Worm (Caenorhabditis elegans): ENCODE results near the gene K09F5.1.

Gene K09F5.1

ce11 chrX:7739353-7739752, at the start of gene K09F5.1:
Gene K09F5.1 (plus strand): TSS chrX:7739653.
- no peak for TF ChIP-seq drap-1 (GFP tag; optimal IDR thresholded peaks at IDR 0.05)
- no peak for TF ChIP-seq hlh-1 (tag; optimal IDR thresholded peaks at IDR 0.05)
- TF ChIP-seq bed-3 (GFP tag; optimal IDR thresholded peaks at IDR 0.05), result no peak
- no peak for TF ChIP-seq flh-1 (GFP tag; optimal IDR thresholded peaks at IDR 0.05)

ce11 chrX:7703863-7704262, 35.6 kb upstream of the K09F5.1 start:
- no peak for TF ChIP-seq ceh-39 (tag; optimal IDR thresholded peaks at IDR 0.05)
- no peak for TF ChIP-seq nhr-12 (tag; optimal IDR thresholded peaks at IDR 0.05)
- TF ChIP-seq hlh-1 (tag; optimal IDR thresholded peaks at IDR 0.05), result no peak
- TF ChIP-seq tbx-8 (GFP tag; optimal IDR thresholded peaks at IDR 0.05), result no peak
- no peak for TF ChIP-seq ces-1 (GFP tag; optimal IDR thresholded peaks at IDR 0.05)
- no peak for TF ChIP-seq lin-13 (tag; optimal IDR thresholded peaks at IDR 0.05)
- TF ChIP-seq lin-32 (GFP tag; optimal IDR thresholded peaks at IDR 0.05), result no peak
- no peak for TF ChIP-seq sem-2 (GFP tag; optimal IDR thresholded peaks at IDR 0.05)

ce11 chrX:7707031-7707430, 32.4 kb upstream of the K09F5.1 start, which contains the start of gene kvs-1:
Gene kvs-1 (minus strand): TSS chrX:7707131.
- TF ChIP-seq lsy-2 (tag; optimal IDR thresholded peaks at IDR 0.05), result no peak
- TF ChIP-seq cnd-1 (tag; optimal IDR thresholded peaks at IDR 0.05), result no peak

- TF ChIP-seq flh-1 (GFP tag; optimal IDR thresholded peaks at IDR 0.05) (no peak), cnd-1 (tag; optimal IDR thresholded peaks at IDR 0.05) (no peak), ceh-43 (GFP tag; optimal IDR thresholded peaks at IDR 0.05) (no peak), elt-3 (tag; optimal IDR thresholded peaks at IDR 0.05) (no peak), nhr-76 (tag; optimal IDR thresholded peaks at IDR 0.05) (no peak), tbx-8 (GFP tag; optimal IDR thresholded peaks at IDR 0.05) (no peak), ces-1 (GFP tag; optimal IDR thresholded peaks at IDR 0.05) (peak; percentile 4), nhr-237 (tag; optimal IDR thresholded peaks at IDR 0.05) (no peak), nhr-28 (tag; optimal IDR thresholded peaks at IDR 0.05) (no peak), lsy-2 (tag; optimal IDR thresholded peaks at IDR 0.05) (no peak), sptf-1 (tag; optimal IDR thresholded peaks at IDR 0.05) (peak; percentile 84)
Observed at ce11 chrX:7710187-7710586, 29.3 kb upstream of the K09F5.1 start.

- TF ChIP-seq nhr-28 (tag; optimal IDR thresholded peaks at IDR 0.05) (no peak), pha-4 (tag; optimal IDR thresholded peaks at IDR 0.05) (no peak)
Observed at ce11 chrX:7710643-7711042, 28.8 kb upstream of the K09F5.1 start, which contains the start of gene K09F5.4. Gene K09F5.4 (minus strand): TSS chrX:7710743.

- TF ChIP-seq tbx-8 (GFP tag; optimal IDR thresholded peaks at IDR 0.05), result no peak
- no peak for TF ChIP-seq unc-62 (GFP tag; optimal IDR thresholded peaks at IDR 0.05)
- TF ChIP-seq ceh-43 (GFP tag; optimal IDR thresholded peaks at IDR 0.05), result peak; percentile 10
- TF ChIP-seq snpc-4 (tag; optimal IDR thresholded peaks at IDR 0.05), result no peak
- no peak for TF ChIP-seq ceh-83 (GFP tag; optimal IDR thresholded peaks at IDR 0.05)
- peak; percentile 59 for TF ChIP-seq hlh-1 (tag; optimal IDR thresholded peaks at IDR 0.05)
- TF ChIP-seq ham-2 (GFP tag; optimal IDR thresholded peaks at IDR 0.05), result peak; percentile 63
- peak; percentile 5 for TF ChIP-seq drap-1 (GFP tag; optimal IDR thresholded peaks at IDR 0.05)
- peak; percentile 83 for TF ChIP-seq mls-2 (tag; optimal IDR thresholded peaks at IDR 0.05)
- peak; percentile 88 for TF ChIP-seq cnd-1 (tag; optimal IDR thresholded peaks at IDR 0.05)
- TF ChIP-seq mep-1 (tag; optimal IDR thresholded peaks at IDR 0.05), result peak; percentile 29
- peak; percentile 99 for TF ChIP-seq ces-1 (GFP tag; optimal IDR thresholded peaks at IDR 0.05)
- peak; percentile 30 for TF ChIP-seq ztf-11 (tag; optimal IDR thresholded peaks at IDR 0.05)
- TF ChIP-seq nhr-237 (tag; optimal IDR thresholded peaks at IDR 0.05), result no peak
- TF ChIP-seq lin-32 (GFP tag; optimal IDR thresholded peaks at IDR 0.05), result peak; percentile 66
Observed at ce11 chrX:7712887-7713286, 26.6 kb upstream of the K09F5.1 start.

ce11 chrX:7715463-7715862, 24.0 kb upstream of the K09F5.1 start:
- no peak for TF ChIP-seq cnd-1 (tag; optimal IDR thresholded peaks at IDR 0.05)
- peak; percentile 91 for TF ChIP-seq unc-62 (GFP tag; optimal IDR thresholded peaks at IDR 0.05)
- no peak for TF ChIP-seq unc-39 (tag; optimal IDR thresholded peaks at IDR 0.05)
- no peak for TF ChIP-seq tbx-8 (GFP tag; optimal IDR thresholded peaks at IDR 0.05)
- no peak for TF ChIP-seq blmp-1 (tag; optimal IDR thresholded peaks at IDR 0.05)
- TF ChIP-seq mep-1 (tag; optimal IDR thresholded peaks at IDR 0.05), result no peak
- no peak for TF ChIP-seq ham-2 (GFP tag; optimal IDR thresholded peaks at IDR 0.05)
- TF ChIP-seq elt-3 (tag; optimal IDR thresholded peaks at IDR 0.05), result no peak
- TF ChIP-seq nhr-28 (tag; optimal IDR thresholded peaks at IDR 0.05), result no peak
- TF ChIP-seq ceh-39 (tag; optimal IDR thresholded peaks at IDR 0.05), result no peak
- TF ChIP-seq nhr-12 (tag; optimal IDR thresholded peaks at IDR 0.05), result no peak
- no peak for TF ChIP-seq lin-13 (tag; optimal IDR thresholded peaks at IDR 0.05)
- TF ChIP-seq ceh-83 (GFP tag; optimal IDR thresholded peaks at IDR 0.05), result no peak
- no peak for TF ChIP-seq M03D4.4 (tag; optimal IDR thresholded peaks at IDR 0.05)
- peak; percentile 82 for TF ChIP-seq hlh-1 (tag; optimal IDR thresholded peaks at IDR 0.05)
- TF ChIP-seq nhr-2 (tag; optimal IDR thresholded peaks at IDR 0.05), result no peak
- TF ChIP-seq mab-5 (tag; optimal IDR thresholded peaks at IDR 0.05), result peak; percentile 22
- no peak for TF ChIP-seq ztf-11 (tag; optimal IDR thresholded peaks at IDR 0.05)
- no peak for TF ChIP-seq lsy-2 (tag; optimal IDR thresholded peaks at IDR 0.05)
- no peak for TF ChIP-seq zip-8 (tag; optimal IDR thresholded peaks at IDR 0.05)
- peak; percentile 69 for TF ChIP-seq unc-120 (tag; optimal IDR thresholded peaks at IDR 0.05; ENCODE audit: poor library complexity, severe bottlenecking)
- no peak for TF ChIP-seq elt-1 (tag; optimal IDR thresholded peaks at IDR 0.05; ENCODE audit: borderline replicate concordance, insufficient read depth)
- TF ChIP-seq bed-3 (GFP tag; optimal IDR thresholded peaks at IDR 0.05), result no peak
